Worm (Caenorhabditis elegans): ENCODE results near the gene F56D6.14.

The F56D6.14 gene

DNA sequence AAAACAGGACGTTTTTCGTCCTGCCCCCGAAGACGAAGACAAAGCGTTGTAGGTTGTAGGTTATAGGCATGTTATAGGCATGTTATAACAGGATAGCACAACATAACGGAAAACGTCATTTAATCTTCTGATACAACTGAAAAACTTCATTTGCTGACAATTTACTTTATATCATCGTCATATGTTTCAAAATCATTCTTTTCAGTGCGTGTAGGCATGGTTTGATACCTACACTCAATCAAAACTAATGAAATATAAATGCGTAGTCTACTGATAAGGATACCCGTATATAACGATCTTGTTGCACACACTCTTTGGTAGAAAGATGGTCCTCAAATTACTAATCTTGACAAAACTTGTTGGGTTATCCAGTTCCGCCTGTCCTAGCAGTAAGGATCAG is 39.2 kb downstream of the F56D6.14 start, which contains the start of gene clec-74:
TSS of gene clec-74 (plus strand) at position 301 of the 400 bp plus-strand sequence.
- TF ChIP-seq tbx-2 (tag; optimal IDR thresholded peaks at IDR 0.05) (no peak), elt-3 (tag; optimal IDR thresholded peaks at IDR 0.05) (no peak), jun-1 (tag; optimal IDR thresholded peaks at IDR 0.05) (no peak), lin-15B (tag; optimal IDR thresholded peaks at IDR 0.05) (no peak), ama-1 (optimal IDR thresholded peaks at IDR 0.05) (no peak), ztf-11 (tag; optimal IDR thresholded peaks at IDR 0.05) (no peak), snpc-4 (tag; optimal IDR thresholded peaks at IDR 0.05) (no peak), ZK546.5 (tag; optimal IDR thresholded peaks at IDR 0.05) (no peak), nhr-28 (tag; optimal IDR thresholded peaks at IDR 0.05) (no peak), nhr-43 (tag; optimal IDR thresholded peaks at IDR 0.05; ENCODE audit: poor library complexity, severe bottlenecking) (no peak), elt-2 (tag; optimal IDR thresholded peaks at IDR 0.05) (no peak), aly-2 (tag; optimal IDR thresholded peaks at IDR 0.05) (no peak), nhr-77 (tag; optimal IDR thresholded peaks at IDR 0.05) (no peak), pha-4 (tag; optimal IDR thresholded peaks at IDR 0.05) (no peak)

DNA sequence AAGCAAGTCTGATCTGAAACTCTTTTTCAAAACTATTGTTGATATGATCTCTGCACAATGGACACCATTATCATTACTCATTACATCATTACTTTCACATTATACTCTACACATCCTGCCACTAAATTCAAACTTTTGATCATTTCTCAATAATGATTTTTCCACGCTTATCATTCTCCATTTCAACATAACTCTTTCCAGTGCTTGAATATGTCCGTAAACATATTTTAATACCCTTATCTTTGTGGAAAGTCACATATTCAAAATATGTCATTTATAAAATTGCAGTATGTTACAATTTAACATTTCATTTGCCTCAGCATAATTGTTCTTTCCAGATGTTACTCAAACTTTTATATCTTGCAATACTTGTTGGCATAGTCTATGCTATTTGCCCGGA is 42.9 kb downstream of the F56D6.14 start, which contains the start of gene clec-75:
TSS of gene clec-75 (plus strand) at position 339 of the 400 bp plus-strand sequence.
- TF ChIP-seq ceh-9 (tag; optimal IDR thresholded peaks at IDR 0.05) = no peak
- peak; percentile 42 for TF ChIP-seq pqm-1 (tag; optimal IDR thresholded peaks at IDR 0.05)
- TF ChIP-seq jun-1 (tag; optimal IDR thresholded peaks at IDR 0.05) = peak; percentile 20
- TF ChIP-seq elt-2 (tag; optimal IDR thresholded peaks at IDR 0.05) = peak; percentile 63

DNA sequence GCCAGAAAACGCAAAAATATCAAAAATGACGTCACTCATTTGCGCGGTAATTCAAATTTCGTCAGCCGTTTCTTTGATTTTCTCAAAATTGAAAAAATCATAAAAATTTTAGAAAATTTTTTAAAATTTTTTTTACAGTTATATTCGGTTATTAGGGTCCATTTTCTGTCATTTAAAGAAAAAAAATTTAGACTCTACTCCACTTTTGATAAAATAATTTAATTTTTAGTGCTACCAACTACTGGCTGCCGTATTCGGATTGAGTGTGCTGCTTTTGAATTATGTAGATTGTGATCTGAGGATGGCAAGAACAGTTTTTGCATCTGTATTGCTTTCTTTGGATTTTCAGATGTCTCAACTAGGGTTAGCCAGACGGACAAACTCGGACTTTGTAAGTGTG is 45.1 kb downstream of the F56D6.14 start, which contains the start of gene Y46C8AM.1:
TSS of gene Y46C8AM.1 (plus strand) at position 301 of the 400 bp plus-strand sequence.
- no peak for TF ChIP-seq aly-2 (tag; optimal IDR thresholded peaks at IDR 0.05)
- TF ChIP-seq unc-39 (tag; optimal IDR thresholded peaks at IDR 0.05) = no peak
- no peak for TF ChIP-seq R02D3.7 (tag; optimal IDR thresholded peaks at IDR 0.05)
- no peak for TF ChIP-seq nhr-67 (tag; optimal IDR thresholded peaks at IDR 0.05)
- TF ChIP-seq nfya-1 (tag; optimal IDR thresholded peaks at IDR 0.05; ENCODE audit: insufficient read depth) = no peak
- no peak for TF ChIP-seq nhr-237 (tag; optimal IDR thresholded peaks at IDR 0.05)
- TF ChIP-seq nhr-25 (tag; optimal IDR thresholded peaks at IDR 0.05) = no peak
- TF ChIP-seq sea-2 (GFP tag; optimal IDR thresholded peaks at IDR 0.05) = no peak
- no peak for TF ChIP-seq fos-1 (tag; optimal IDR thresholded peaks at IDR 0.05)
- TF ChIP-seq nhr-76 (tag; optimal IDR thresholded peaks at IDR 0.05) = no peak
- no peak for TF ChIP-seq fkh-10 (GFP tag; optimal IDR thresholded peaks at IDR 0.05)
- no peak for TF ChIP-seq ceh-16 (tag; optimal IDR thresholded peaks at IDR 0.05)
- no peak for TF ChIP-seq ztf-4 (tag; optimal IDR thresholded peaks at IDR 0.05)
- no peak for TF ChIP-seq hmg-11 (tag; optimal IDR thresholded peaks at IDR 0.05)

DNA sequence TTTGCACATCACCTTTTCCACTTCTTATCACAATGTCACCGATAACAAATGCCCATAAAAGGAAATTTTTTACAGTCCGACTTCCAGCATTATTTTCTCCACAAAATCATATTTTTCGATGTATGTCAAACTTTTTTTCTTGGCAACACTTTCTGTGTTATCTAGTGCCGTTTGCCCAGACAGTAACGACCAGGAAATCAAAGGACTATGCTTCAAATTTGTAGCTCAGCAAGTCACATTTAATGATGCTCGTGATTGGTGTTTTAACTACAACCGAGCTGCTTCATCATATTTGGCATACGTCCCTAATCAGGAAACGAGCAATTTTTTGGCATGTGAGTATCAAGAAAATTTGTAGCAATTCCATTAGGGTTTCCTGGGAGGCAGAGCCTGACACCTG is 46.0 kb downstream of the F56D6.14 start:
- TF ChIP-seq ceh-16 (tag; optimal IDR thresholded peaks at IDR 0.05) = no peak
- TF ChIP-seq elt-2 (tag; optimal IDR thresholded peaks at IDR 0.05) = peak; percentile 72

DNA sequence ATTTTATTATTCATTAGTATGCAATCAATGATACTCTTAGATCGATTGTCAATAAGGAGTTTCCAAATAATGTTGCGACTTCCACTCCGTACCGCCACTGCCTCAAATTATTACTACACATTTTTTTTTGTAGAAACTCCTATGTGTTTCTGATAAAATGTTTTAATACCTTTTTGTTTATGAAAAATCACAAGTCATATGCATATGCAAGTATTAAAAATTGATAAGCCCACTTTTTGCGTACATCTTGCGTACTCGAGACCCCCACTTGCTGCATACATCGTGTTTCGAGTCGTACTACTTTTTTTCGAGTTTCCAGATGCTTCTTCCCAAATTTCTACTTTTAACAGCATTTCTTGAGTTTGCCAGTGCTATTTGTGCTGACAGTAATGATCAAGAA is 47.5 kb downstream of the F56D6.14 start, which contains the start of gene clec-76:
TSS of gene clec-76 (plus strand) at position 234 of the 400 bp plus-strand sequence.
- TF ChIP-seq mdl-1 (tag; optimal IDR thresholded peaks at IDR 0.05) = no peak
- no peak for TF ChIP-seq zag-1 (tag; optimal IDR thresholded peaks at IDR 0.05)
- no peak for TF ChIP-seq lin-15B (tag; optimal IDR thresholded peaks at IDR 0.05)
- TF ChIP-seq unc-62 (GFP tag; optimal IDR thresholded peaks at IDR 0.05) = no peak
- no peak for TF ChIP-seq fkh-2 (tag; optimal IDR thresholded peaks at IDR 0.05)
- TF ChIP-seq nhr-23 (tag; optimal IDR thresholded peaks at IDR 0.05) = no peak
- TF ChIP-seq lin-39 (tag; optimal IDR thresholded peaks at IDR 0.05) = no peak
- no peak for TF ChIP-seq nhr-67 (tag; optimal IDR thresholded peaks at IDR 0.05)
- no peak for TF ChIP-seq ceh-16 (tag; optimal IDR thresholded peaks at IDR 0.05)
- TF ChIP-seq pha-4 (tag; optimal IDR thresholded peaks at IDR 0.05) = no peak
- no peak for TF ChIP-seq nhr-43 (tag; optimal IDR thresholded peaks at IDR 0.05; ENCODE audit: poor library complexity, severe bottlenecking)
- peak; percentile 25 for TF ChIP-seq pqm-1 (tag; optimal IDR thresholded peaks at IDR 0.05)
- no peak for TF ChIP-seq tbx-2 (tag; optimal IDR thresholded peaks at IDR 0.05)
- peak; percentile 63 for TF ChIP-seq elt-2 (tag; optimal IDR thresholded peaks at IDR 0.05)
